Worm (Caenorhabditis elegans): ENCODE results near the gene F26G1.15.

Gene F26G1.15

ce11 chrII:4747697-4748096, 42.4 kb upstream of the F26G1.15 start:
- no peak for TF ChIP-seq lsy-27 (tag; optimal IDR thresholded peaks at IDR 0.05; ENCODE audit: borderline replicate concordance, insufficient read depth)
- TF ChIP-seq madf-6 (GFP tag; IDR thresholded peaks at IDR 0.05): no peak
- TF ChIP-seq madf-10 (tag; optimal IDR thresholded peaks at IDR 0.05): no peak

- TF ChIP-seq ztf-26 (tag; optimal IDR thresholded peaks at IDR 0.05) (peak; percentile 55), hsf-1 (GFP tag; IDR thresholded peaks at IDR 0.05) (peak; percentile 77), somi-1 (GFP tag; optimal IDR thresholded peaks at IDR 0.05) (peak; percentile 35), lin-40 (tag; optimal IDR thresholded peaks at IDR 0.05) (peak; percentile 22), mes-4 (tag; optimal IDR thresholded peaks at IDR 0.05) (no peak), rcor-1 (GFP tag; IDR thresholded peaks at IDR 0.05) (no peak)
Measured at ce11 chrII:4748374-4748773, 41.7 kb upstream of the F26G1.15 start.

- TF ChIP-seq snpc-4 (GFP tag; optimal IDR thresholded peaks at IDR 0.05) (no peak), snpc-4 (tag; optimal IDR thresholded peaks at IDR 0.05) (no peak), F33H1.4 (GFP tag; IDR thresholded peaks at IDR 0.05) (no peak), die-1 (tag; optimal IDR thresholded peaks at IDR 0.05) (no peak), snpc-3.4 (tag; optimal IDR thresholded peaks at IDR 0.05) (no peak), rcor-1 (GFP tag; IDR thresholded peaks at IDR 0.05) (no peak), ama-1 (optimal IDR thresholded peaks at IDR 0.05) (no peak), ama-1 (GFP tag; optimal IDR thresholded peaks at IDR 0.05) (no peak), F57A8.1 (GFP tag; optimal IDR thresholded peaks at IDR 0.05) (no peak), hrde-1 (tag; optimal IDR thresholded peaks at IDR 0.05; ENCODE audit: borderline replicate concordance) (no peak), fkh-3 (tag; optimal IDR thresholded peaks at IDR 0.05) (no peak), sptf-2 (GFP tag; optimal IDR thresholded peaks at IDR 0.05) (no peak), hlh-26 (GFP tag; conservative IDR thresholded peaks at IDR 0.05) (no peak), sdz-38 (tag; optimal IDR thresholded peaks at IDR 0.05) (no peak), ztf-28 (GFP tag; IDR thresholded peaks at IDR 0.05) (no peak), rec-8 (tag; optimal IDR thresholded peaks at IDR 0.05) (no peak), chd-7 (tag; optimal IDR thresholded peaks at IDR 0.05) (no peak), hsf-1 (GFP tag; IDR thresholded peaks at IDR 0.05) (no peak), lsy-27 (tag; optimal IDR thresholded peaks at IDR 0.05; ENCODE audit: borderline replicate concordance, insufficient read depth) (no peak), F23B12.7 (tag; optimal IDR thresholded peaks at IDR 0.05; ENCODE audit: insufficient read depth) (no peak)
Measured at ce11 chrII:4749581-4749980, 40.5 kb upstream of the F26G1.15 start, which contains the start of gene F41C3.2. Gene F41C3.2, plus strand, starts transcription at chrII:4749968.

- no peak for TF ChIP-seq F39B2.1 (GFP tag; IDR thresholded peaks at IDR 0.05)
- TF ChIP-seq T26A5.8 (tag; optimal IDR thresholded peaks at IDR 0.05): no peak
- no peak for TF ChIP-seq ceh-79 (tag; optimal IDR thresholded peaks at IDR 0.05)
- no peak for TF ChIP-seq fkh-3 (tag; optimal IDR thresholded peaks at IDR 0.05)
- no peak for TF ChIP-seq nhr-80 (tag; optimal IDR thresholded peaks at IDR 0.05)
- TF ChIP-seq hlh-12 (tag; optimal IDR thresholded peaks at IDR 0.05): no peak
- no peak for TF ChIP-seq snpc-1.3 (tag; optimal IDR thresholded peaks at IDR 0.05; ENCODE audit: insufficient read depth)
- no peak for TF ChIP-seq egrh-3 (GFP tag; IDR thresholded peaks at IDR 0.05)
- TF ChIP-seq hmg-1.2 (GFP tag; IDR thresholded peaks at IDR 0.05): no peak
- no peak for TF ChIP-seq nhr-179 (tag; optimal IDR thresholded peaks at IDR 0.05)
- no peak for TF ChIP-seq unc-62 (GFP tag; optimal IDR thresholded peaks at IDR 0.05)
Measured at ce11 chrII:4752257-4752728, 37.8 kb upstream of the F26G1.15 start, which contains the start of gene F41C3.1. Gene F41C3.1, plus strand, starts transcription at chrII:4752307.
